Fruit fly (Drosophila melanogaster): ENCODE results near the gene eIF2D.

The eIF2D gene

DNA sequence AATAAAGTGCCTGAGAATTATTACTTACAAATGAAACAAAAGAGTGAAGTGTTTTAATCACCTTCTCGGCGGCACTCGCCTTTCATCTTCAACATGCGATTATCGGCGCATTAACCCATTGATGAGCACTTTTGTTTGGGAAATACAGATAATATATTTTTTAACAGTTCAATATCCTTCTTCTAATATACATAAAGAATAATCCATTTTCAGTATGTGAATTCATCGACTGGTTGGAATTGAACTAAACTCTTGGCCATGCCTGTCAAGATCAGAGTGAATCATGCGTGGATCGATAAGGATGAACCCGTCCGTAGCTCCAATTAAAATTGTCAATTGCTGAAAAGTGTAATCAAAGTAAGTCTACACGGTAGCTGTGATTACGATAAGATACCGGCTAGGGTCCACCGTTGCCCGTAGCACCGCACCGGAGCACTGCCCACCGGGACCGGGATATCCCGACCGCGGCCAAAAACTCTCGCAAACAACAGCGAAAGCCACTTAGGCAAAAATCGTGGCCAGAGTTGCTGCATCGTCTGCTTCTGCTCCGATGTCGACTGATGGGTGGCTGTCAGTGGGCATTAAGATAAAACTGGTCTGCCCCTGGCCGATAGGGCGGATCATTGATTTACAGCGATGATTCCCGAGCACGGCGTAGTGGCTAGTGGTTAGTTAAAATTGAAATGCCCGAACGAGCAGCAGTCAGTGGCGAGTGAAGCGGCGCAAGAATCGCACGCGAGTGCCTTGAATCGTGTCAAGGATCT is 13.5 kb upstream of the eIF2D start, which contains the start of gene CG11898:
CG11898 (plus strand) TSS at position 714 of the 764 bp plus-strand sequence.
- TF ChIP-seq sv (GFP tag; optimal IDR thresholded peaks at IDR 0.05) (no peak), dl (GFP tag; optimal IDR thresholded peaks at IDR 0.05; ENCODE audit: insufficient read depth in 1 of 2, partially characterized antibody in 2 of 2) (no peak), Vsx2 (GFP tag; optimal IDR thresholded peaks at IDR 0.05; ENCODE audit: partially characterized antibody) (no peak), OdsH (GFP tag; optimal IDR thresholded peaks at IDR 0.05) (peak; percentile 35), Jra (GFP tag; optimal IDR thresholded peaks at IDR 0.05) (no peak), rgr (GFP tag; optimal IDR thresholded peaks at IDR 0.05) (peak; percentile 64), woc (GFP tag; optimal IDR thresholded peaks at IDR 0.05) (no peak), CG9705 (GFP tag; optimal IDR thresholded peaks at IDR 0.05) (no peak), CrebA (GFP tag; optimal IDR thresholded peaks at IDR 0.05; ENCODE audit: borderline replicate concordance) (no peak), Mio (GFP tag; optimal IDR thresholded peaks at IDR 0.05) (no peak), br (GFP tag; optimal IDR thresholded peaks at IDR 0.05) (peak; percentile 67), Abd-B (GFP tag; optimal IDR thresholded peaks at IDR 0.05) (no peak), GATAd (GFP tag; optimal IDR thresholded peaks at IDR 0.05) (no peak), psq (GFP tag; optimal IDR thresholded peaks at IDR 0.05) (peak; percentile 16), foxo (GFP tag; optimal IDR thresholded peaks at IDR 0.05) (peak in 1 of 2 experiments; percentile 62), Rel (GFP tag; optimal IDR thresholded peaks at IDR 0.05) (no peak), Rel (tag; optimal IDR thresholded peaks at IDR 0.05) (no peak), Hnf4 (GFP tag; optimal IDR thresholded peaks at IDR 0.05) (no peak), HLH106 (tag; optimal IDR thresholded peaks at IDR 0.05) (peak; percentile 40), Dfd (GFP tag; optimal IDR thresholded peaks at IDR 0.05) (no peak), ey (GFP tag; optimal IDR thresholded peaks at IDR 0.05) (peak; percentile 54), tai (GFP tag; optimal IDR thresholded peaks at IDR 0.05) (no peak), h (GFP tag; optimal IDR thresholded peaks at IDR 0.05) (peak; percentile 78), jim (GFP tag; optimal IDR thresholded peaks at IDR 0.05) (no peak), Hr83 (GFP tag; optimal IDR thresholded peaks at IDR 0.05; ENCODE audit: poor library complexity, severe bottlenecking) (no peak), fru (GFP tag; optimal IDR thresholded peaks at IDR 0.05) (peak; percentile 77), Sp1 (GFP tag; optimal IDR thresholded peaks at IDR 0.05) (no peak)

DNA sequence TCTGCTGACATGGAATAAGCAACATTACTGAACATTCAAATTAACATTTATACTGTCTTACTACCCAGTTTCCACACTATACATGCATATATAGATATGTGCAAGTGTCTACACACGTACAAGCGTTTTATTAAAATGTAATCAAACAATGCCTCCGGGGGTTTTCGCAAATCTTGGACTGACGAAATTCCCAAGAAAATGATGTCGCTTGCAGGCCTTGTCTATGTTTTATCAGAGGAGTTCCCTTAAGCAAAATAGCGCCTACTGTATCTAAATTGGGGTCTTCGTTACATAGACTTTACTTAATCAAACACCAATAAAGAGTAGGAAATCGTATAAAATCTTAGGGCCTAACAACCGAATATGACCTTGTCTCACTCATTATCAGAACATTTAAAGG is 8.0 kb upstream of the eIF2D start:
- TF ChIP-seq Jra (GFP tag; optimal IDR thresholded peaks at IDR 0.05) (no peak), Rel (GFP tag; optimal IDR thresholded peaks at IDR 0.05) (no peak), Rel (tag; optimal IDR thresholded peaks at IDR 0.05) (peak; percentile 85), lola (GFP tag; optimal IDR thresholded peaks at IDR 0.05) (no peak)

DNA sequence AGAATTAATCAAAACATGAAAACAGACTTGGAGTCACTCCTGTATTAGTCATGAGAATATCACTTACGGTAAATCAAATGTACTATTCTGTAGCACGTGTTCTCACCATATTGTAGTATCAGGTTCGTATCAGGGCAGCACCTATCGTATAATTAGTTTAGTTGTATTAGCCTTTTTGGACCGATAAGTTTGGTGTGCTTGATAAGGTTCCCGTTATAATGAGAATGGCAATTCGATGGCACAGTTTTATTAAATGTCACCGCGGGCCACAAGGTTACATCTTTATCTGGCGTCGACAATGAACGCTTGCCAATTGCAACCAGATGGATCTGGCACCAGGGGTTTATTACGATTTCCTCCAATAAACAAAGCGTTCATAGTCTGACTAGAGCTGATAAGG is 7.1 kb upstream of the eIF2D start:
- TF ChIP-seq ey (GFP tag; optimal IDR thresholded peaks at IDR 0.05) (no peak), rgr (GFP tag; optimal IDR thresholded peaks at IDR 0.05) (no peak), Dfd (GFP tag; optimal IDR thresholded peaks at IDR 0.05) (no peak), Hnf4 (GFP tag; optimal IDR thresholded peaks at IDR 0.05) (no peak), dsf (GFP tag; optimal IDR thresholded peaks at IDR 0.05; ENCODE audit: borderline replicate concordance) (no peak), fru (GFP tag; optimal IDR thresholded peaks at IDR 0.05) (no peak), br (GFP tag; optimal IDR thresholded peaks at IDR 0.05) (no peak), jim (GFP tag; optimal IDR thresholded peaks at IDR 0.05) (no peak), dmrt93B (GFP tag; optimal IDR thresholded peaks at IDR 0.05) (no peak), Dif (GFP tag; optimal IDR thresholded peaks at IDR 0.05; ENCODE audit: partially characterized antibody) (no peak), N (GFP tag; optimal IDR thresholded peaks at IDR 0.05) (no peak), Jra (GFP tag; optimal IDR thresholded peaks at IDR 0.05) (no peak), psq (GFP tag; optimal IDR thresholded peaks at IDR 0.05) (no peak), sage (GFP tag; optimal IDR thresholded peaks at IDR 0.05) (no peak), CrebA (GFP tag; optimal IDR thresholded peaks at IDR 0.05; ENCODE audit: borderline replicate concordance) (no peak), brk (GFP tag; optimal IDR thresholded peaks at IDR 0.05) (no peak), CG9705 (GFP tag; optimal IDR thresholded peaks at IDR 0.05) (no peak), Myc (optimal IDR thresholded peaks at IDR 0.05) (no peak), pan (optimal IDR thresholded peaks at IDR 0.05) (no peak), foxo (GFP tag; optimal IDR thresholded peaks at IDR 0.05) (no peak)
